Fruit fly (Drosophila melanogaster): Measurements from ENCODE around the gene mof.

DNA sequence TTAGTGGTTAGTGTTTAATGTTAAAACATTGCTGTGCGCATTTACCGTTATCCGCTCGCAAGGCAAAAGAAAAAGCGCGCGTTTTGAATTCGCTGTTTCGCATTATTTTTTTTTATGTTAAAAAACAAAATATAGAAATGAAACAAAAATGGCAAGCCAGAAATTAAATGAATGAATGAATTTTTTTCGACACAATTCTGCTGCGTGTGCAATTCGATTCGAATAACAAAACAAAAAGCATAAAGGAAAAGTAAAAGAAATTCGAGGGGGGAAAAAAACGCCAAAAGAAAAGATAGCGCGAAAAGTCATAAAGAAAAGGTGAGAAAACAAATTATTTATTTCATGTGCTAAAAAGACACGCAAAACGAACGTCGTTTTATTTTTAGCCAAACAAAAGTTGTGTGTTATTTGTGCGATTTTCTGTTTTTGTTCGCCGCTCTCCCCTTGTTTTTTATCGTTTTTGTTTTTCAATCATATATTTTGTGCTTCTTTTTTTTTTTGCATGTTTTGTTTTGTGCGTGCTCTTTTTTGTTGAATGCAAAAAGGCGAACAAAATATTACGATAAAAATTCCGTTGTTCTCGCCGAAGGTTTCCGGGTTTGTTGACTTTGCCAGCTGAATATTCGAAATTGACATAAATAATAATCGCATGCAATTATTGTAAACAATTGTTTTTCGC is 40.8 kb upstream of the mof start:
- TF ChIP-seq Crg-1 (GFP tag; optimal IDR thresholded peaks at IDR 0.05) (no peak), CG1620 (GFP tag; optimal IDR thresholded peaks at IDR 0.05) (no peak), Clk (GFP tag; optimal IDR thresholded peaks at IDR 0.05) (no peak), tj (GFP tag; optimal IDR thresholded peaks at IDR 0.05) (peak; percentile 91), cnc (optimal IDR thresholded peaks at IDR 0.05) (no peak), kay (GFP tag; ENCODE audit: borderline replicate concordance) (no peak), pad (GFP tag; optimal IDR thresholded peaks at IDR 0.05) (no peak), Mnt (GFP tag; optimal IDR thresholded peaks at IDR 0.05) (no peak), CG11617 (GFP tag; optimal IDR thresholded peaks at IDR 0.05) (no peak), bab1 (GFP tag; optimal IDR thresholded peaks at IDR 0.05) (no peak), CG5204 (GFP tag; optimal IDR thresholded peaks at IDR 0.05) (no peak), Hr96 (GFP tag; optimal IDR thresholded peaks at IDR 0.05) (no peak)

Data from whole organism, adult.